Fruit fly (Drosophila melanogaster): Measurements from ENCODE around the gene tho2.

DNA sequence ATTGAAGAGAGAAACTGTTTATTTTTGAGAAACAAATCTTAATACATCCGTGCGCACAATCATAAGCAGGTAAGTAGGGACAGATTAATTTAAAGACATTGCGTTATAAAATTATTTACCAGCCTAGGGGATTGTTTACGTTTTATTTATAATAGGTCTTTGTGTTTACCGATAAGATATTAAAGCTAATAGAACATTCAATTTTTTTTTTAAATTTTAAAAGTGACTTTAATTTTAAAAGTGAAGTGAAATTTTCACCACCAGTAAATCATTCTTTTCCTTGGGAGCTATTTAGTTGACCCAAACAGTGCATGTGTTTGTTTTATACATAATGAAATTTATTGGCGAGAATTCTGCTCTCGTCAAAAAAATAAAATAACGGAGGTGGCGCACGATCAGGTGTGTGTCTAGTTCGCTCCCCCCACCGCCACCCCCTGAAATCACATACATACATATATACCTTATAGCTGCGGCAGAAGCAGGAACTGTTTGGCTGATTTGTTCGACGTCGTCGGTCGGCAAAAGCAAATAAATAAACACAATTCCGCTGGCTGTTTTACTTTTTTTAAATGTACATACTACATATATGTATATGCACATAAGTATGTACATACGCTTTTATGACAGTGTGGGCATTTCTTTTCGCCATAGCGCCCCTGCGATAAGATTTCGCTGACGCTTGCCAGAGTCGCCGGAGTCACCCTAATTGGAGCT lies 31.1 kb upstream of the tho2 start:
- TF ChIP-seq pan (optimal IDR thresholded peaks at IDR 0.05) (no peak), psq (optimal IDR thresholded peaks at IDR 0.05) (no peak), usp (GFP tag; optimal IDR thresholded peaks at IDR 0.05) (no peak), CG8478 (optimal IDR thresholded peaks at IDR 0.05) (no peak)

Measured in whole organism.